Fruit fly (Drosophila melanogaster): ENCODE measurements around the gene CG15365.

dm6 chrX:9064029-9064428 is 3.8 kb downstream of the CG15365 start:
- TF ChIP-seq CG8159 (tag; optimal IDR thresholded peaks at IDR 0.05) (no peak), CG15710 (tag; optimal IDR thresholded peaks at IDR 0.05) (no peak), CG14655 (GFP tag; optimal IDR thresholded peaks at IDR 0.05) (no peak), D1 (tag; optimal IDR thresholded peaks at IDR 0.05) (no peak), EcR (GFP tag; optimal IDR thresholded peaks at IDR 0.05) (no peak), CG17806 (tag; optimal IDR thresholded peaks at IDR 0.05) (no peak), Snoo (tag; optimal IDR thresholded peaks at IDR 0.05) (no peak), CG34367 (tag; optimal IDR thresholded peaks at IDR 0.05) (no peak), fd96Ca (GFP tag; IDR thresholded peaks at IDR 0.05) (no peak), CG32121 (GFP tag; IDR thresholded peaks at IDR 0.05) (no peak), CG12605 (GFP tag; IDR thresholded peaks at IDR 0.05) (no peak), gl (tag; optimal IDR thresholded peaks at IDR 0.05) (no peak), CG9948 (tag; optimal IDR thresholded peaks at IDR 0.05) (no peak)

All from whole organism, pupa.